Fruit fly (Drosophila melanogaster) whole organism, embryonic: ENCODE data around the gene Pat1.
A peak's percentile ranks its signal among the peaks of the same experiment; 100 is the strongest.

Source experiments
- Abd-B ChIP-seq: fragments of 200-800 bp; sonication (Bioruptor generic); optimal IDR thresholded peaks from 2 replicates; lab custom pipeline; 2018; ENCODE audit warnings: missing biosample characterization, mild to moderate bottlenecking, missing genetic modification characterization, moderate library complexity
- Ada2b ChIP-seq: fragments of 200-800 bp; sonication (Bioruptor generic); IDR thresholded peaks from 2 replicates; pipeline ENCODE4 v1.3.6; 2022; ENCODE audit warnings: missing biosample characterization, missing genetic modification characterization
- Atf6 ChIP-seq: fragments of 200-800 bp; sonication (Bioruptor generic); IDR thresholded peaks from 2 replicates; pipeline ENCODE4 v1.3.6; 2022; ENCODE audit warnings: missing biosample characterization, missing genetic modification characterization
- B-H1 ChIP-seq: fragments of 200-800 bp; sonication (Bioruptor generic); IDR thresholded peaks from 3 replicates; pipeline ENCODE4 v1.3.6; 2022; ENCODE audit warnings: missing biosample characterization, missing genetic modification characterization
- Bgb ChIP-seq: fragments of 200-800 bp; sonication (Bioruptor generic); IDR thresholded peaks from 2 replicates; pipeline ENCODE4 v1.3.6; 2022; ENCODE audit warnings: missing biosample characterization, missing genetic modification characterization; ENCODE audit not compliant: partially characterized antibody
- CG10321 ChIP-seq: fragments of 200-800 bp; sonication (Bioruptor generic); IDR thresholded peaks from 2 replicates; pipeline ENCODE4 v1.3.6; 2022; ENCODE audit warnings: missing biosample characterization, missing genetic modification characterization
- CG13123 ChIP-seq: fragments of 200-800 bp; sonication (Bioruptor generic); optimal IDR thresholded peaks from 2 replicates; lab custom pipeline; 2016; ENCODE audit warnings: missing biosample characterization, missing genetic modification characterization
- CG13287 ChIP-seq: fragments of 200-800 bp; sonication (Bioruptor generic); IDR thresholded peaks from 2 replicates; pipeline ENCODE4 v1.3.6; 2022; ENCODE audit warnings: missing biosample characterization, missing genetic modification characterization; ENCODE audit not compliant: partially characterized antibody
- CG13894 ChIP-seq: fragments of 200-800 bp; sonication (Bioruptor generic); optimal IDR thresholded peaks from 3 replicates; lab custom pipeline; 2018; ENCODE audit warnings: missing biosample characterization, mild to moderate bottlenecking, missing genetic modification characterization, moderate library complexity
- CG14710 ChIP-seq: fragments of 200-800 bp; sonication (Bioruptor generic); optimal IDR thresholded peaks from 3 replicates; lab custom pipeline; 2019; ENCODE audit warnings: missing biosample characterization, mild to moderate bottlenecking, missing genetic modification characterization, moderate library complexity
- CG17186 ChIP-seq: fragments of 200-800 bp; sonication (Bioruptor generic); optimal IDR thresholded peaks from 3 replicates; lab custom pipeline; 2017; ENCODE audit warnings: missing biosample characterization, missing genetic modification reagents, missing genetic modification characterization
- CG17328 ChIP-seq: fragments of 200-800 bp; sonication (Bioruptor generic); IDR thresholded peaks from 2 replicates; pipeline ENCODE4 v1.3.6; 2022; ENCODE audit warnings: missing biosample characterization, missing genetic modification characterization
- CG17912 ChIP-seq: fragments of 200-800 bp; sonication (Bioruptor generic); optimal IDR thresholded peaks from 2 replicates; lab custom pipeline; 2018; ENCODE audit warnings: missing biosample characterization, mild to moderate bottlenecking, missing genetic modification characterization
- CG18764 ChIP-seq: fragments of 200-800 bp; sonication (Bioruptor generic); optimal IDR thresholded peaks from 3 replicates; lab custom pipeline; 2016; ENCODE audit warnings: missing biosample characterization, missing genetic modification characterization
- CG33213 ChIP-seq: fragments of 200-800 bp; sonication (Bioruptor generic); optimal IDR thresholded peaks from 3 replicates; lab custom pipeline; 2016; ENCODE audit warnings: missing biosample characterization, missing genetic modification characterization
- CG4730 ChIP-seq: fragments of 200-800 bp; sonication (Bioruptor generic); IDR thresholded peaks from 2 replicates; pipeline ENCODE4 v1.3.6; 2022; ENCODE audit warnings: missing biosample characterization, missing genetic modification characterization
- CG7372 ChIP-seq: fragments of 200-800 bp; sonication (Bioruptor generic); IDR thresholded peaks from 2 replicates; pipeline ENCODE4 v1.3.6; 2022; ENCODE audit warnings: missing biosample characterization, missing genetic modification characterization
- CG7839 ChIP-seq: fragments of 200-800 bp; sonication (Bioruptor generic); optimal IDR thresholded peaks from 3 replicates; lab custom pipeline; 2018; ENCODE audit warnings: missing biosample characterization, mild to moderate bottlenecking, missing genetic modification characterization, moderate library complexity
- CG7928 ChIP-seq: fragments of 200-800 bp; sonication (Bioruptor generic); optimal IDR thresholded peaks from 2 replicates; lab custom pipeline; 2017; ENCODE audit warnings: missing biosample characterization, mild to moderate bottlenecking, missing genetic modification characterization
- CG7987 ChIP-seq: fragments of 200-800 bp; sonication (Bioruptor generic); optimal IDR thresholded peaks from 2 replicates; lab custom pipeline; 2018; ENCODE audit warnings: missing biosample characterization, mild to moderate bottlenecking, missing genetic modification characterization, moderate library complexity
- CG8290 ChIP-seq, 3 experiments: fragments of 200-800 bp; sonication (Bioruptor generic); optimal IDR thresholded peaks; 2 replicates each; lab custom pipeline; 2016 to 2019; ENCODE audit warnings: missing biosample characterization in 3 of 3, missing genetic modification characterization in 3 of 3, mild to moderate bottlenecking in 2 of 3, moderate library complexity in 1 of 3
- CG9215 ChIP-seq: fragments of 200-800 bp; sonication (Bioruptor generic); IDR thresholded peaks from 2 replicates; pipeline ENCODE4 v1.3.6; 2022; ENCODE audit warnings: missing biosample characterization, missing genetic modification characterization
- CG9797 ChIP-seq: fragments of 200-800 bp; sonication (Bioruptor generic); optimal IDR thresholded peaks from 3 replicates; lab custom pipeline; 2018; ENCODE audit warnings: missing biosample characterization, mild to moderate bottlenecking, missing genetic modification characterization
- CG9876 ChIP-seq: fragments of 200-800 bp; sonication (Bioruptor generic); optimal IDR thresholded peaks from 2 replicates; lab custom pipeline; 2016; ENCODE audit warnings: missing biosample characterization, missing genetic modification characterization
- Chrac-16 ChIP-seq: fragments of 200-800 bp; sonication (Bioruptor generic); optimal IDR thresholded peaks from 3 replicates; lab custom pipeline; 2016; ENCODE audit warnings: missing biosample characterization, missing genetic modification characterization
- Dek ChIP-seq: fragments of 200-800 bp; sonication (Bioruptor generic); optimal IDR thresholded peaks from 3 replicates; lab custom pipeline; 2019; ENCODE audit warnings: missing biosample characterization, mild to moderate bottlenecking, missing genetic modification characterization, moderate library complexity
- Dip2 ChIP-seq: fragments of 200-800 bp; sonication (Bioruptor generic); IDR thresholded peaks from 2 replicates; pipeline ENCODE4 v1.3.6; 2022; ENCODE audit warnings: missing biosample characterization, missing genetic modification characterization
- Dp ChIP-seq: fragments of 200-800 bp; sonication (Bioruptor generic); optimal IDR thresholded peaks from 2 replicates; lab custom pipeline; 2018; ENCODE audit warnings: missing biosample characterization, mild to moderate bottlenecking, missing genetic modification characterization, moderate library complexity
- NC2α ChIP-seq: fragments of 200-800 bp; sonication (Bioruptor generic); optimal IDR thresholded peaks from 2 replicates; lab custom pipeline; 2016; ENCODE audit warnings: missing biosample characterization, missing genetic modification characterization
- Nf-YA ChIP-seq: fragments of 200-800 bp; sonication (Bioruptor generic); IDR thresholded peaks from 2 replicates; pipeline ENCODE4 v1.3.6; 2022; ENCODE audit warnings: missing biosample characterization, missing genetic modification characterization
- Sry-β ChIP-seq: fragments of 200-800 bp; sonication (Bioruptor generic); optimal IDR thresholded peaks from 2 replicates; lab custom pipeline; 2018; ENCODE audit warnings: missing biosample characterization, mild to moderate bottlenecking, missing genetic modification characterization, moderate library complexity
- Tbp ChIP-seq: fragments of >200 bp; optimal IDR thresholded peaks from 2 replicates; lab custom pipeline; 2018; ENCODE audit warnings: missing biosample characterization, missing genetic modification characterization
- abd-A ChIP-seq: fragments of 200-800 bp; sonication (Bioruptor generic); optimal IDR thresholded peaks from 3 replicates; lab custom pipeline; 2019; ENCODE audit warnings: missing biosample characterization, mild to moderate bottlenecking, missing genetic modification characterization, moderate library complexity
- bsh ChIP-seq, 2 experiments: fragments of 200-800 bp; sonication (Bioruptor generic); optimal IDR thresholded peaks; 2 replicates each; lab custom pipeline; 2017 to 2018; ENCODE audit warnings: mild to moderate bottlenecking in 2 of 2, missing biosample characterization in 2 of 2, missing genetic modification characterization in 2 of 2, moderate library complexity in 1 of 2
- croc ChIP-seq: fragments of 200-800 bp; sonication (Bioruptor generic); conservative IDR thresholded peaks from 3 replicates; pipeline ENCODE4 v1.3.6; 2022; ENCODE audit warnings: missing biosample characterization, missing genetic modification characterization
- danr ChIP-seq: fragments of 200-800 bp; sonication (Bioruptor generic); IDR thresholded peaks from 2 replicates; pipeline ENCODE4 v1.3.6; 2022; ENCODE audit warnings: missing biosample characterization, missing genetic modification characterization
- dmrt11E ChIP-seq: fragments of 200-800 bp; sonication (Bioruptor generic); optimal IDR thresholded peaks from 3 replicates; lab custom pipeline; 2018; ENCODE audit warnings: missing biosample characterization, mild to moderate bottlenecking, missing genetic modification characterization, moderate library complexity
- esg ChIP-seq: fragments of 200-800 bp; sonication (Bioruptor generic); conservative IDR thresholded peaks from 2 replicates; pipeline ENCODE4 v1.3.6; 2022; ENCODE audit warnings: missing biosample characterization, missing genetic modification characterization
- exex ChIP-seq: fragments of 200-800 bp; sonication (Bioruptor generic); optimal IDR thresholded peaks from 4 replicates; lab custom pipeline; 2018; ENCODE audit warnings: missing biosample characterization, mild to moderate bottlenecking, missing genetic modification characterization, moderate library complexity
- grau ChIP-seq: fragments of 200-800 bp; optimal IDR thresholded peaks from 3 replicates; lab custom pipeline; 2019; ENCODE audit warnings: missing biosample characterization, mild to moderate bottlenecking, missing genetic modification characterization, moderate library complexity
- gt ChIP-seq: fragments of 200-800 bp; sonication (Bioruptor generic); IDR thresholded peaks from 2 replicates; pipeline ENCODE4 v1.3.6; 2022; ENCODE audit warnings: missing biosample characterization, missing genetic modification characterization
- ham ChIP-seq: fragments of 200-800 bp; sonication (Bioruptor generic); IDR thresholded peaks from 2 replicates; pipeline ENCODE4 v1.3.6; 2022; ENCODE audit warnings: missing biosample characterization, missing genetic modification characterization
- kah ChIP-seq: fragments of 200-800 bp; sonication (Bioruptor generic); optimal IDR thresholded peaks from 2 replicates; lab custom pipeline; 2018; ENCODE audit warnings: missing biosample characterization, mild to moderate bottlenecking, missing genetic modification characterization
- lab ChIP-seq: fragments of 200-800 bp; sonication (Bioruptor generic); optimal IDR thresholded peaks from 3 replicates; lab custom pipeline; 2017; ENCODE audit warnings: missing biosample characterization, missing genetic modification characterization, mild to moderate bottlenecking, moderate library complexity, missing genetic modification reagents
- lmd ChIP-seq: fragments of 200-800 bp; sonication (Bioruptor generic); IDR thresholded peaks from 2 replicates; pipeline ENCODE4 v1.3.6; 2022; ENCODE audit warnings: missing biosample characterization, missing genetic modification characterization
- lov ChIP-seq, 2 experiments: fragments of 200-800 bp in 1 of 2; fragments of >200 bp in 1 of 2; sonication (Bioruptor generic) in 1 of 2; IDR thresholded peaks in 1 of 2; optimal IDR thresholded peaks in 1 of 2; 2 replicates in 1 of 2; 3 replicates in 1 of 2; pipeline versions ENCODE4 v1.3.6 to Lab custom; 2017 to 2022; ENCODE audit warnings: missing biosample characterization in 1 of 2, missing genetic modification characterization in 1 of 2
- rib ChIP-seq: fragments of 200-800 bp; sonication (Bioruptor generic); IDR thresholded peaks from 2 replicates; pipeline ENCODE4 v1.3.6; 2022; ENCODE audit warnings: missing biosample characterization, missing genetic modification characterization
- run ChIP-seq: fragments of 200-800 bp; sonication (Bioruptor generic); optimal IDR thresholded peaks from 3 replicates; lab custom pipeline; 2018; ENCODE audit warnings: missing biosample characterization, mild to moderate bottlenecking, missing genetic modification characterization
- sim ChIP-seq: fragments of 200-800 bp; sonication (Bioruptor generic); IDR thresholded peaks from 2 replicates; pipeline ENCODE4 v1.3.6; 2022; ENCODE audit warnings: missing biosample characterization, missing genetic modification characterization
- tap ChIP-seq: fragments of 200-800 bp; optimal IDR thresholded peaks from 3 replicates; lab custom pipeline; 2019; ENCODE audit warnings: missing biosample characterization, mild to moderate bottlenecking, missing genetic modification characterization, moderate library complexity
- trem ChIP-seq: fragments of 200-800 bp; optimal IDR thresholded peaks from 3 replicates; lab custom pipeline; 2019; ENCODE audit warnings: missing biosample characterization, mild to moderate bottlenecking, missing genetic modification characterization, moderate library complexity

The Pat1 gene

dm6 chrX:6614266-6614665 lies 23.7 kb downstream of the Pat1 start (continued):
- TF ChIP-seq Ada2b (GFP tag; lab: Robert Waterston, UW) (no peak), rib (GFP tag; lab: Robert Waterston, UW) (no peak), CG17186 (no peak), CG33213 (peak; percentile 22), grau (peak; percentile 18), trem (tag; lab: Kevin White, UChicago) (peak; percentile 5), CG17912 (peak; percentile 14), Nf-YA (GFP tag; lab: Robert Waterston, UW) (no peak), CG7987 (peak; percentile 38), Abd-B (GFP tag; lab: Kevin White, UChicago) (no peak), esg (GFP tag; lab: Robert Waterston, UW) (no peak), Dp (GFP tag; lab: Kevin White, UChicago) (no peak), CG13894 (tag; lab: Kevin White, UChicago) (no peak), CG13287 (GFP tag; lab: Robert Waterston, UW) (no peak), exex (tag; lab: Kevin White, UChicago) (peak; percentile 23), CG9797 (GFP tag; lab: Kevin White, UChicago) (no peak), lov (optimal IDR thresholded peaks at IDR 0.05; lab: Kevin White, UChicago) (no peak), lov (GFP tag; IDR thresholded peaks at IDR 0.05; lab: Robert Waterston, UW) (0 out of 3 replicates have a peak, but pooled peaks have one; percentile 43), CG9876 (GFP tag; lab: Kevin White, UChicago) (no peak), CG10321 (no peak), Sry-β (GFP tag; lab: Kevin White, UChicago) (no peak), CG4730 (GFP tag; lab: Robert Waterston, UW) (no peak), lmd (no peak), Atf6 (GFP tag; lab: Robert Waterston, UW) (no peak), Tbp (GFP tag; lab: Kevin White, UChicago) (no peak), CG8290 (GFP tag; optimal IDR thresholded peaks at IDR 0.05; lab: Kevin White, UChicago) (no peak), CG8290 (tag; optimal IDR thresholded peaks at IDR 0.05; lab: Kevin White, UChicago) (peak; percentile 29 to 67), tap (tag; lab: Kevin White, UChicago) (no peak), gt (GFP tag; lab: Robert Waterston, UW) (no peak), CG7372 (GFP tag; lab: Robert Waterston, UW) (no peak), Dip2 (no peak), croc (GFP tag; lab: Robert Waterston, UW) (no peak), Dek (tag; lab: Kevin White, UChicago) (no peak), NC2α (no peak), CG9215 (GFP tag; lab: Robert Waterston, UW) (no peak), danr (GFP tag; lab: Robert Waterston, UW) (no peak), CG7928 (GFP tag; lab: Kevin White, UChicago) (no peak), Chrac-16 (no peak), run (tag; lab: Kevin White, UChicago) (peak; percentile 20), lab (GFP tag; lab: Kevin White, UChicago) (peak; percentile 75), kah (GFP tag; lab: Kevin White, UChicago) (no peak), CG14710 (tag; lab: Kevin White, UChicago) (peak; percentile 39), bsh (GFP tag; optimal IDR thresholded peaks at IDR 0.05; lab: Kevin White, UChicago) (peak in 1 of 2 experiments; percentile 30), abd-A (tag; lab: Kevin White, UChicago) (peak; percentile 14), ham (GFP tag; lab: Robert Waterston, UW) (no peak), CG17328 (GFP tag; lab: Robert Waterston, UW) (no peak), CG18764 (GFP tag; lab: Kevin White, UChicago) (no peak), CG7839 (tag; lab: Kevin White, UChicago) (no peak), Bgb (GFP tag; lab: Robert Waterston, UW) (no peak), dmrt11E (peak; percentile 58), B-H1 (GFP tag; lab: Robert Waterston, UW) (no peak; the same call in 2 of the 3 replicates), CG13123 (no peak), sim (GFP tag; lab: Robert Waterston, UW) (no peak)
